Worm (Caenorhabditis elegans) whole organism, L2 larva: ENCODE measurements around the gene M88.3.

ENCODE experiments used
- C34F6.9 ChIP-seq: fragments of 150-350 bp; optimal IDR thresholded peaks from 2 replicates; lab custom pipeline; 2014; ENCODE audit warnings: missing biosample characterization, missing genetic modification characterization
- F13H6.1 ChIP-seq: sonication (generic microtip); optimal IDR thresholded peaks from 2 replicates; lab custom pipeline; 2016; ENCODE audit warnings: missing genetic modification characterization, missing compliant biosample characterization
- R02D3.7 ChIP-seq: fragments of 150-350 bp; optimal IDR thresholded peaks from 2 replicates; lab custom pipeline; 2014; ENCODE audit warnings: missing biosample characterization, missing genetic modification characterization
- Y55F3AM.14 ChIP-seq: fragments of 200-800 bp; sonication (Bioruptor generic); optimal IDR thresholded peaks from 2 replicates; lab custom pipeline; 2018; ENCODE audit warnings: mild to moderate bottlenecking, missing genetic modification characterization, missing compliant biosample characterization
- ZK546.5 ChIP-seq: sonication (generic microtip); optimal IDR thresholded peaks from 2 replicates; lab custom pipeline; 2017; ENCODE audit warnings: missing biosample characterization, missing genetic modification characterization
- alr-1 ChIP-seq: fragments of 150-350 bp; optimal IDR thresholded peaks from 2 replicates; lab custom pipeline; 2014; ENCODE audit warnings: missing biosample characterization, missing genetic modification characterization
- aly-2 ChIP-seq: fragments of 150-350 bp; optimal IDR thresholded peaks from 2 replicates; lab custom pipeline; 2014; ENCODE audit warnings: missing biosample characterization, missing genetic modification characterization
- ama-1 ChIP-seq: fragments of 150-350 bp; optimal IDR thresholded peaks from 2 replicates; lab custom pipeline; 2018; ENCODE audit warnings: inconsistent platforms
- ceh-16 ChIP-seq: fragments of 150-350 bp; optimal IDR thresholded peaks from 2 replicates; lab custom pipeline; 2014; ENCODE audit warnings: missing biosample characterization, missing genetic modification characterization
- ceh-82 ChIP-seq: fragments of 150-350 bp; optimal IDR thresholded peaks from 2 replicates; lab custom pipeline; 2014; ENCODE audit warnings: missing biosample characterization, missing genetic modification characterization
- crh-2 ChIP-seq: sonication (generic microtip); optimal IDR thresholded peaks from 2 replicates; lab custom pipeline; 2017; ENCODE audit warnings: missing biosample characterization, missing genetic modification characterization
- dmd-4 ChIP-seq: sonication (generic microtip); optimal IDR thresholded peaks from 2 replicates; lab custom pipeline; 2017; ENCODE audit warnings: missing biosample characterization, missing genetic modification characterization
- egl-27 ChIP-seq: sonication (generic microtip); optimal IDR thresholded peaks from 3 replicates; lab custom pipeline; 2017; ENCODE audit warnings: missing biosample characterization, missing genetic modification reagents, missing genetic modification characterization
- fos-1 ChIP-seq: fragments of 150-350 bp; optimal IDR thresholded peaks from 2 replicates; lab custom pipeline; 2014; ENCODE audit warnings: missing biosample characterization, missing genetic modification characterization
- gmeb-1 ChIP-seq: fragments of 150-350 bp; optimal IDR thresholded peaks from 2 replicates; lab custom pipeline; 2014; ENCODE audit warnings: missing biosample characterization, missing genetic modification characterization
- lin-11 ChIP-seq: fragments of 150-350 bp; sonication (generic microtip); optimal IDR thresholded peaks from 2 replicates; lab custom pipeline; 2014; ENCODE audit warnings: missing biosample characterization, missing genetic modification characterization, inconsistent platforms, mixed read lengths
- lin-13 ChIP-seq: fragments of 150-350 bp; optimal IDR thresholded peaks from 2 replicates; lab custom pipeline; 2014; ENCODE audit warnings: missing biosample characterization, missing genetic modification reagents, missing genetic modification characterization
- lin-39 ChIP-seq: fragments of 150-350 bp; optimal IDR thresholded peaks from 2 replicates; lab custom pipeline; 2014; ENCODE audit warnings: missing biosample characterization, missing genetic modification reagents, missing genetic modification characterization
- lsy-2 ChIP-seq, 2 experiments: fragments of 150-350 bp in 1 of 2; sonication (generic microtip) in 1 of 2; optimal IDR thresholded peaks; 2 replicates each; lab custom pipeline; 2014 to 2017; ENCODE audit warnings: missing biosample characterization in 2 of 2, missing genetic modification characterization in 2 of 2
- mab-5 ChIP-seq: fragments of 150-350 bp; optimal IDR thresholded peaks from 2 replicates; lab custom pipeline; 2014; ENCODE audit warnings: missing biosample characterization, missing genetic modification characterization
- mbf-1 ChIP-seq: sonication (generic microtip); optimal IDR thresholded peaks from 2 replicates; lab custom pipeline; 2017; ENCODE audit warnings: missing biosample characterization, missing genetic modification characterization
- mdl-1 ChIP-seq, 2 experiments: fragments of 150-350 bp in 1 of 2; sonication (generic microtip) in 1 of 2; optimal IDR thresholded peaks; 2 replicates each; lab custom pipeline; 2017; ENCODE audit warnings: missing biosample characterization in 2 of 2, missing genetic modification characterization in 2 of 2
- nhr-11 ChIP-seq: fragments of 150-350 bp; optimal IDR thresholded peaks from 2 replicates; lab custom pipeline; 2014; ENCODE audit warnings: missing biosample characterization, missing genetic modification characterization
- nhr-12 ChIP-seq: fragments of 150-350 bp; optimal IDR thresholded peaks from 2 replicates; lab custom pipeline; 2014; ENCODE audit warnings: missing biosample characterization, missing genetic modification characterization
- nhr-129 ChIP-seq: fragments of 150-350 bp; optimal IDR thresholded peaks from 2 replicates; lab custom pipeline; 2014; ENCODE audit warnings: missing biosample characterization, missing genetic modification characterization
- nhr-21 ChIP-seq: fragments of 150-350 bp; optimal IDR thresholded peaks from 2 replicates; lab custom pipeline; 2014; ENCODE audit warnings: missing biosample characterization, missing genetic modification characterization
- nhr-23 ChIP-seq: fragments of 150-350 bp; optimal IDR thresholded peaks from 2 replicates; lab custom pipeline; 2014; ENCODE audit warnings: missing biosample characterization, missing genetic modification reagents, missing genetic modification characterization
- nhr-237 ChIP-seq: fragments of 150-350 bp; optimal IDR thresholded peaks from 2 replicates; lab custom pipeline; 2014; ENCODE audit warnings: missing biosample characterization, missing genetic modification characterization
- nhr-25 ChIP-seq: fragments of 150-350 bp; sonication (generic microtip); optimal IDR thresholded peaks from 3 replicates; lab custom pipeline; 2014; ENCODE audit warnings: missing biosample characterization, missing genetic modification characterization
- nhr-6 ChIP-seq: fragments of 150-350 bp; optimal IDR thresholded peaks from 2 replicates; lab custom pipeline; 2014; ENCODE audit warnings: missing biosample characterization, missing genetic modification characterization
- nhr-77 ChIP-seq: fragments of 150-350 bp; optimal IDR thresholded peaks from 2 replicates; lab custom pipeline; 2014; ENCODE audit warnings: missing biosample characterization, missing genetic modification characterization
- peb-1 ChIP-seq: fragments of 150-350 bp; optimal IDR thresholded peaks from 2 replicates; lab custom pipeline; 2014; ENCODE audit warnings: missing biosample characterization, missing genetic modification characterization
- sem-4 ChIP-seq: fragments of 150-350 bp; optimal IDR thresholded peaks from 2 replicates; lab custom pipeline; 2014; ENCODE audit warnings: missing biosample characterization, missing genetic modification reagents, missing genetic modification characterization
- skn-1 ChIP-seq: sonication (generic microtip); optimal IDR thresholded peaks from 2 replicates; lab custom pipeline; 2017; ENCODE audit warnings: missing biosample characterization, missing genetic modification characterization
- sma-3 ChIP-seq: sonication (generic microtip); optimal IDR thresholded peaks from 2 replicates; lab custom pipeline; 2016; ENCODE audit warnings: missing genetic modification reagents, missing genetic modification characterization, missing compliant biosample characterization
- sma-9 ChIP-seq, 2 experiments: fragments of 150-350 bp in 1 of 2; sonication (generic microtip) in 1 of 2; optimal IDR thresholded peaks; 2 replicates each; lab custom pipeline; 2014 to 2016; ENCODE audit warnings: missing genetic modification characterization in 2 of 2, mild to moderate bottlenecking in 1 of 2, missing biosample characterization in 1 of 2, missing compliant biosample characterization in 1 of 2, missing genetic modification reagents in 1 of 2, moderate library complexity in 1 of 2
- unc-55 ChIP-seq: fragments of 150-350 bp; sonication (generic microtip); optimal IDR thresholded peaks from 3 replicates; lab custom pipeline; 2014; ENCODE audit warnings: missing biosample characterization, missing genetic modification reagents, missing genetic modification characterization
- unc-62 ChIP-seq: fragments of 150-350 bp; optimal IDR thresholded peaks from 2 replicates; lab custom pipeline; 2014; ENCODE audit warnings: missing biosample characterization, missing genetic modification reagents, missing genetic modification characterization
- zag-1 ChIP-seq: fragments of 150-350 bp; optimal IDR thresholded peaks from 2 replicates; lab custom pipeline; 2014; ENCODE audit warnings: missing biosample characterization, missing genetic modification characterization
- ztf-4 ChIP-seq: fragments of 150-350 bp; optimal IDR thresholded peaks from 2 replicates; lab custom pipeline; 2014; ENCODE audit warnings: missing biosample characterization, missing genetic modification characterization

Gene M88.3

ce11 chrIII:4581495-4581894 is 36.6 kb upstream of the M88.3 start, which contains the start of gene F35G12.12:
TSS of gene F35G12.12 (plus strand) at chrIII:4581795.
- TF ChIP-seq mbf-1 (tag; lab: Kevin White, UChicago), result no peak

- TF ChIP-seq nhr-129 (tag; lab: Kevin White, UChicago) (no peak), nhr-77 (tag; lab: Kevin White, UChicago) (no peak), crh-2 (tag; lab: Kevin White, UChicago) (peak; percentile 26), dmd-4 (tag; lab: Kevin White, UChicago) (no peak), nhr-237 (tag; lab: Kevin White, UChicago) (no peak), lin-11 (tag; lab: Kevin White, UChicago) (peak; percentile 23), aly-2 (no peak), F13H6.1 (tag; lab: Kevin White, UChicago) (peak; percentile 42), sma-3 (peak; percentile 10), peb-1 (no peak), nhr-12 (no peak), egl-27 (tag; lab: Kevin White, UChicago) (no peak), lsy-2 (tag; optimal IDR thresholded peaks at IDR 0.05; lab: Kevin White, UChicago) (peak in 1 of 2 experiments; percentile 61), ceh-82 (tag; lab: Kevin White, UChicago) (no peak), skn-1 (tag; lab: Kevin White, UChicago) (no peak), nhr-25 (tag; lab: Kevin White, UChicago) (no peak), gmeb-1 (peak; percentile 4), C34F6.9 (peak; percentile 58), mdl-1 (tag; optimal IDR thresholded peaks at IDR 0.05; lab: Kevin White, UChicago) (no peak), nhr-6 (tag; lab: Kevin White, UChicago) (no peak), R02D3.7 (tag; lab: Kevin White, UChicago) (no peak), nhr-11 (tag; lab: Kevin White, UChicago) (no peak), unc-55 (GFP tag; lab: Kevin White, UChicago) (peak; percentile 70)
Measured at ce11 chrIII:4578385-4578903, 33.6 kb upstream of the M88.3 start, which contains the start of the genes sel-5 and wdr-48. TSS of gene sel-5 (minus strand) at chrIII:4578437. TSS of gene wdr-48 (plus strand) at chrIII:4578853.

ce11 chrIII:4568455-4568854 is 23.6 kb upstream of the M88.3 start, which contains the start of gene idhg-1:
TSS of gene idhg-1 (plus strand) at chrIII:4568797.
- no peak for TF ChIP-seq peb-1
- TF ChIP-seq ceh-16, result no peak
- TF ChIP-seq F13H6.1 (tag; lab: Kevin White, UChicago), result peak; percentile 81
- TF ChIP-seq sma-9 (GFP tag; optimal IDR thresholded peaks at IDR 0.05; lab: Kevin White, UChicago), result peak; percentile 71
- no peak for TF ChIP-seq sma-9 (tag; optimal IDR thresholded peaks at IDR 0.05; lab: Kevin White, UChicago)
- peak; percentile 64 for TF ChIP-seq mab-5 (tag; lab: Kevin White, UChicago)
- TF ChIP-seq nhr-23 (tag; lab: Kevin White, UChicago), result no peak
- peak; percentile 56 for TF ChIP-seq nhr-25 (tag; lab: Kevin White, UChicago)
- peak; percentile 78 for TF ChIP-seq sma-3
- peak; percentile 70 for TF ChIP-seq gmeb-1
- TF ChIP-seq lin-11 (tag; lab: Kevin White, UChicago), result peak; percentile 74
- TF ChIP-seq fos-1, result peak; percentile 33
- TF ChIP-seq unc-62, result no peak
- TF ChIP-seq nhr-21 (tag; lab: Kevin White, UChicago), result peak; percentile 15
- TF ChIP-seq alr-1 (tag; lab: Kevin White, UChicago), result no peak
- no peak for TF ChIP-seq egl-27 (tag; lab: Kevin White, UChicago)
- peak; percentile 48 for TF ChIP-seq skn-1 (tag; lab: Kevin White, UChicago)
- no peak for TF ChIP-seq ZK546.5 (tag; lab: Kevin White, UChicago)
- peak; percentile 21 for TF ChIP-seq crh-2 (tag; lab: Kevin White, UChicago)
- TF ChIP-seq dmd-4 (tag; lab: Kevin White, UChicago), result no peak
- TF ChIP-seq sem-4, result peak; percentile 39
- peak; percentile 32 for TF ChIP-seq ztf-4
- no peak for TF ChIP-seq lin-39 (tag; lab: Kevin White, UChicago)
- TF ChIP-seq zag-1 (tag; lab: Kevin White, UChicago), result peak; percentile 11
- TF ChIP-seq nhr-12, result no peak
- TF ChIP-seq ama-1 (lab: Kevin White, UChicago), result no peak
- peak; percentile 69 for TF ChIP-seq lin-13 (GFP tag; lab: Kevin White, UChicago)
- TF ChIP-seq lsy-2 (tag; optimal IDR thresholded peaks at IDR 0.05; lab: Kevin White, UChicago), result peak; percentile 36 to 77
- TF ChIP-seq ceh-82 (tag; lab: Kevin White, UChicago), result no peak
- TF ChIP-seq nhr-129 (tag; lab: Kevin White, UChicago), result peak; percentile 42
- peak; percentile 75 for TF ChIP-seq Y55F3AM.14 (GFP tag; lab: Kevin White, UChicago)
- TF ChIP-seq nhr-6 (tag; lab: Kevin White, UChicago), result no peak
- peak; percentile 83 for TF ChIP-seq unc-55 (GFP tag; lab: Kevin White, UChicago)
- peak; percentile 78 for TF ChIP-seq C34F6.9
- no peak for TF ChIP-seq nhr-77 (tag; lab: Kevin White, UChicago)
- TF ChIP-seq, all 48 proteins: peak for 20
